Worm (Caenorhabditis elegans) whole organism, L1 larva: ENCODE measurements around the gene mdt-10.
A peak's percentile ranks its signal among the peaks of the same experiment; 100 is the strongest.

Experiments used
- Y116A8C.19 ChIP-seq: sonication (generic microtip); optimal IDR thresholded peaks from 2 replicates; lab custom pipeline; 2016; ENCODE audit warnings: missing compliant biosample characterization, missing genetic modification characterization, borderline replicate concordance
- aha-1 ChIP-seq: fragments of 150-350 bp; optimal IDR thresholded peaks from 2 replicates; lab custom pipeline; 2014; ENCODE audit warnings: missing biosample characterization, missing genetic modification characterization
- alr-1 ChIP-seq: fragments of 200-800 bp; sonication (Bioruptor generic); optimal IDR thresholded peaks from 2 replicates; lab custom pipeline; 2018; ENCODE audit warnings: borderline replicate concordance, mild to moderate bottlenecking, missing genetic modification characterization, missing compliant biosample characterization
- aly-2 ChIP-seq: fragments of 150-350 bp; optimal IDR thresholded peaks from 2 replicates; lab custom pipeline; 2014; ENCODE audit warnings: missing biosample characterization, missing genetic modification characterization
- ama-1 ChIP-seq: fragments of 150-350 bp; optimal IDR thresholded peaks from 2 replicates; lab custom pipeline; 2014
- ceh-88 ChIP-seq: fragments of 200-800 bp; sonication (Bioruptor generic); IDR thresholded peaks from 2 replicates; pipeline ENCODE4 v1.3.6; 2022; ENCODE audit warnings: missing genetic modification characterization, missing compliant biosample characterization
- ceh-90 ChIP-seq: sonication (generic microtip); optimal IDR thresholded peaks from 2 replicates; lab custom pipeline; 2016; ENCODE audit warnings: missing genetic modification characterization, missing compliant biosample characterization
- ces-1 ChIP-seq: fragments of 150-350 bp; optimal IDR thresholded peaks from 2 replicates; lab custom pipeline; 2014; ENCODE audit warnings: missing biosample characterization, missing genetic modification reagents, missing genetic modification characterization
- efl-1 ChIP-seq, 4 experiments: fragments of 150-350 bp; optimal IDR thresholded peaks in 3 of 4; peaks in 1 of 4; 1 replicate in 1 of 4; 2 replicates in 3 of 4; lab custom pipeline; 2014; ENCODE audit warnings: missing biosample characterization in 2 of 4, missing genetic modification characterization in 2 of 4, missing genetic modification reagents in 2 of 4
- efl-3 ChIP-seq: fragments of 200-800 bp; sonication (Bioruptor generic); optimal IDR thresholded peaks from 2 replicates; lab custom pipeline; 2018; ENCODE audit warnings: mild to moderate bottlenecking, missing genetic modification characterization, missing compliant biosample characterization
- egl-13 ChIP-seq: sonication (generic microtip); optimal IDR thresholded peaks from 2 replicates; lab custom pipeline; 2016; ENCODE audit warnings: missing genotype, missing genetic modification reagents, missing genetic modification characterization, missing compliant biosample characterization
- elt-2 ChIP-seq: sonication (generic microtip); optimal IDR thresholded peaks from 2 replicates; lab custom pipeline; 2016; ENCODE audit warnings: missing genetic modification characterization, mild to moderate bottlenecking, inconsistent platforms, missing compliant biosample characterization, missing genetic modification reagents
- elt-3 ChIP-seq, 6 experiments: fragments of 150-350 bp in 1 of 6; sonication (generic microtip); optimal IDR thresholded peaks; 2 replicates each; lab custom pipeline; 2017 to 2018; ENCODE audit warnings: missing biosample characterization in 6 of 6, missing genetic modification characterization in 6 of 6, inconsistent platforms in 1 of 6
- fkh-10 ChIP-seq: sonication (generic microtip); optimal IDR thresholded peaks from 2 replicates; lab custom pipeline; 2017; ENCODE audit warnings: missing biosample characterization, missing genetic modification reagents, missing genetic modification characterization
- fkh-4 ChIP-seq: sonication (generic microtip); optimal IDR thresholded peaks from 2 replicates; lab custom pipeline; 2016; ENCODE audit warnings: missing compliant biosample characterization, missing genetic modification characterization, borderline replicate concordance
- grh-1 ChIP-seq: fragments of 200-800 bp; sonication (Bioruptor generic); IDR thresholded peaks from 2 replicates; pipeline ENCODE4 v1.3.6; 2022; ENCODE audit warnings: missing genetic modification reagents, missing genetic modification characterization, missing compliant biosample characterization
- hlh-4 ChIP-seq: sonication (generic microtip); optimal IDR thresholded peaks from 2 replicates; lab custom pipeline; 2016; ENCODE audit warnings: mild to moderate bottlenecking, missing genetic modification characterization, missing compliant biosample characterization
- hpl-2 ChIP-seq: fragments of 150-350 bp; optimal IDR thresholded peaks from 2 replicates; lab custom pipeline; 2014; ENCODE audit warnings: missing biosample characterization, missing genetic modification reagents, missing genetic modification characterization
- irx-1 ChIP-seq: sonication (generic microtip); optimal IDR thresholded peaks from 2 replicates; lab custom pipeline; 2016; ENCODE audit warnings: missing genetic modification characterization, missing compliant biosample characterization
- isw-1 ChIP-seq: fragments of 200-800 bp; sonication (Bioruptor generic); IDR thresholded peaks from 2 replicates; pipeline ENCODE4 v1.3.6; 2022; ENCODE audit warnings: missing genetic modification characterization, missing compliant biosample characterization
- lin-14 ChIP-seq: fragments of 200-800 bp; sonication (Bioruptor generic); optimal IDR thresholded peaks from 2 replicates; lab custom pipeline; 2018; ENCODE audit warnings: mild to moderate bottlenecking, missing genetic modification characterization, moderate library complexity, missing compliant biosample characterization
- lin-35 ChIP-seq, 2 experiments: fragments of 150-350 bp; optimal IDR thresholded peaks; 2 replicates each; lab custom pipeline; 2014; ENCODE audit warnings: missing biosample characterization in 2 of 2, missing genetic modification characterization in 2 of 2, missing genetic modification reagents in 2 of 2
- lin-39 ChIP-seq: fragments of 150-350 bp; optimal IDR thresholded peaks from 2 replicates; lab custom pipeline; 2014; ENCODE audit warnings: missing biosample characterization, missing genetic modification reagents, missing genetic modification characterization
- lsy-2 ChIP-seq, 2 experiments: fragments of 150-350 bp; optimal IDR thresholded peaks; 2 replicates each; lab custom pipeline; 2014; ENCODE audit warnings: missing biosample characterization in 2 of 2, missing genetic modification characterization in 2 of 2
- mdl-1 ChIP-seq, 2 experiments: fragments of 150-350 bp; optimal IDR thresholded peaks; 2 replicates each; lab custom pipeline; 2014 to 2017; ENCODE audit warnings: missing biosample characterization in 2 of 2, missing genetic modification characterization in 2 of 2, inconsistent platforms in 1 of 2
- nhr-19 ChIP-seq: fragments of 200-800 bp; sonication (Bioruptor generic); conservative IDR thresholded peaks from 2 replicates; pipeline ENCODE4 v1.3.6; 2022; ENCODE audit warnings: missing genetic modification characterization, missing compliant biosample characterization
- nhr-237 ChIP-seq: fragments of 150-350 bp; optimal IDR thresholded peaks from 2 replicates; lab custom pipeline; 2014; ENCODE audit warnings: missing biosample characterization, missing genetic modification characterization
- nhr-28 ChIP-seq: fragments of 150-350 bp; optimal IDR thresholded peaks from 2 replicates; lab custom pipeline; 2014; ENCODE audit warnings: missing biosample characterization, missing genetic modification characterization
- nhr-47 ChIP-seq: sonication (generic microtip); optimal IDR thresholded peaks from 2 replicates; lab custom pipeline; 2016; ENCODE audit warnings: mild to moderate bottlenecking, missing genetic modification characterization, moderate library complexity, missing compliant biosample characterization
- nhr-76 ChIP-seq: sonication (generic microtip); optimal IDR thresholded peaks from 2 replicates; lab custom pipeline; 2017; ENCODE audit warnings: missing biosample characterization, missing genetic modification characterization
- nhr-77 ChIP-seq: fragments of 150-350 bp; optimal IDR thresholded peaks from 2 replicates; lab custom pipeline; 2014; ENCODE audit warnings: missing biosample characterization, missing genetic modification characterization
- nhr-84 ChIP-seq: sonication (generic microtip); optimal IDR thresholded peaks from 2 replicates; lab custom pipeline; 2017; ENCODE audit warnings: missing biosample characterization, missing genetic modification characterization
- nhr-85 ChIP-seq: sonication (generic microtip); peaks from one replicate; lab custom pipeline; 2016; ENCODE audit warnings: missing genetic modification characterization, inconsistent platforms, missing compliant biosample characterization
- nhr-90 ChIP-seq: sonication (generic microtip); optimal IDR thresholded peaks from 2 replicates; lab custom pipeline; 2016; ENCODE audit warnings: mild to moderate bottlenecking, missing genetic modification characterization, missing compliant biosample characterization; ENCODE audit not compliant: poor library complexity
- pqm-1 ChIP-seq: sonication (generic microtip); optimal IDR thresholded peaks from 3 replicates; lab custom pipeline; 2017; ENCODE audit warnings: missing biosample characterization, missing genetic modification characterization
- rnt-1 ChIP-seq: sonication (generic microtip); optimal IDR thresholded peaks from 2 replicates; lab custom pipeline; 2016; ENCODE audit warnings: mild to moderate bottlenecking, missing genetic modification characterization, moderate library complexity, missing compliant biosample characterization
- skn-1 ChIP-seq: fragments of 150-350 bp; optimal IDR thresholded peaks from 2 replicates; lab custom pipeline; 2014; ENCODE audit warnings: missing biosample characterization, missing genetic modification characterization
- snu-23 ChIP-seq: sonication (generic microtip); optimal IDR thresholded peaks from 2 replicates; lab custom pipeline; 2016; ENCODE audit warnings: missing genetic modification characterization, missing compliant biosample characterization
- sup-37 ChIP-seq: fragments of 200-800 bp; sonication (Bioruptor generic); optimal IDR thresholded peaks from 2 replicates; lab custom pipeline; 2018; ENCODE audit warnings: mild to moderate bottlenecking, missing genetic modification characterization, missing compliant biosample characterization
- swsn-7 ChIP-seq: sonication (generic microtip); optimal IDR thresholded peaks from 2 replicates; lab custom pipeline; 2016; ENCODE audit warnings: missing genetic modification characterization, missing compliant biosample characterization
- tbx-2 ChIP-seq: sonication (generic microtip); optimal IDR thresholded peaks from 2 replicates; lab custom pipeline; 2016; ENCODE audit warnings: missing genetic modification characterization, missing compliant biosample characterization
- tlp-1 ChIP-seq: fragments of 150-350 bp; optimal IDR thresholded peaks from 2 replicates; lab custom pipeline; 2014; ENCODE audit warnings: missing biosample characterization, missing genetic modification characterization
- unc-130 ChIP-seq: fragments of 150-350 bp; optimal IDR thresholded peaks from 2 replicates; lab custom pipeline; 2017; ENCODE audit warnings: missing biosample characterization, missing genetic modification characterization, inconsistent platforms
- unc-30 ChIP-seq: sonication (generic microtip); optimal IDR thresholded peaks from 2 replicates; lab custom pipeline; 2017; ENCODE audit warnings: missing biosample characterization, missing genetic modification characterization
- unc-62 ChIP-seq: fragments of 150-350 bp; optimal IDR thresholded peaks from 2 replicates; lab custom pipeline; 2014; ENCODE audit warnings: missing biosample characterization, missing genetic modification reagents, missing genetic modification characterization
- unc-86 ChIP-seq: sonication (generic microtip); optimal IDR thresholded peaks from 2 replicates; lab custom pipeline; 2016; ENCODE audit warnings: missing genetic modification characterization, missing compliant biosample characterization
- unc-98 ChIP-seq: fragments of 200-800 bp; sonication (Bioruptor generic); IDR thresholded peaks from 2 replicates; pipeline ENCODE4 v1.3.6; 2022; ENCODE audit warnings: missing genetic modification characterization, missing compliant biosample characterization
- xbp-1 ChIP-seq: sonication (generic microtip); optimal IDR thresholded peaks from 2 replicates; lab custom pipeline; 2016; ENCODE audit warnings: missing genetic modification characterization, missing compliant biosample characterization
- zag-1 ChIP-seq: fragments of 150-350 bp; optimal IDR thresholded peaks from 2 replicates; lab custom pipeline; 2014; ENCODE audit warnings: missing biosample characterization, missing genetic modification characterization
- ztf-11 ChIP-seq, 2 experiments: sonication (generic microtip); optimal IDR thresholded peaks; 2 replicates each; lab custom pipeline; 2016 to 2017; ENCODE audit warnings: missing genetic modification characterization in 2 of 2, missing biosample characterization in 1 of 2, missing compliant biosample characterization in 1 of 2

Gene mdt-10

DNA sequence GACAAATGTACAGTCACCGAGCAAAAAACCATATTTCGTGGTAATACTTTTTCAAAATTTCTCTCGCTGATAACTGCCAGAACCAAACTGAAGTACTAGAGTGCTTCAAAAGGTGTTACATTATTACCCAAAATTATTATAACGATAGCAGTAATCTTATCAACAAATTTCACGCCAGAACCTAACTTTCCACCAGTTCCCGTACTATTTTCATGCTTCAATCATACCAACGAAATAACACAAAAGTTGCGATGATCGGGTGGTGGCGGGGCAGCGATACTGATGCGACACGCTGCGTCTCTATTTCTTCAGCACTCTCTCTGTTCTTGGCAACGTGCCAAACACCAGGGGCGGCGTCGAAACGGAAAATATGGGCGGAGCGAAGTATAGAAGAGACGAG, 45.9 kb downstream of the mdt-10 start (continued):
- TF ChIP-seq mdl-1 (tag; optimal IDR thresholded peaks at IDR 0.05; lab: Kevin White, UChicago) (peak in 1 of 2 experiments; percentile 39), hpl-2 (no peak), lin-14 (peak; percentile 78), nhr-90 (tag; lab: Kevin White, UChicago) (peak; percentile 55), snu-23 (peak; percentile 45), lin-35 (GFP tag; optimal IDR thresholded peaks at IDR 0.05; lab: Kevin White, UChicago) (peak in 1 of 2 experiments; percentile 61), tbx-2 (peak; percentile 7), ces-1 (GFP tag; lab: Kevin White, UChicago) (no peak), nhr-19 (GFP tag; lab: Robert Waterston, UW) (peak; percentile 58), lsy-2 (tag; optimal IDR thresholded peaks at IDR 0.05; lab: Kevin White, UChicago) (peak; percentile 17 to 20), ztf-11 (tag; optimal IDR thresholded peaks at IDR 0.05; lab: Kevin White, UChicago) (no peak), nhr-76 (tag; lab: Kevin White, UChicago) (no peak), elt-2 (tag; lab: Kevin White, UChicago) (peak; percentile 94)

DNA sequence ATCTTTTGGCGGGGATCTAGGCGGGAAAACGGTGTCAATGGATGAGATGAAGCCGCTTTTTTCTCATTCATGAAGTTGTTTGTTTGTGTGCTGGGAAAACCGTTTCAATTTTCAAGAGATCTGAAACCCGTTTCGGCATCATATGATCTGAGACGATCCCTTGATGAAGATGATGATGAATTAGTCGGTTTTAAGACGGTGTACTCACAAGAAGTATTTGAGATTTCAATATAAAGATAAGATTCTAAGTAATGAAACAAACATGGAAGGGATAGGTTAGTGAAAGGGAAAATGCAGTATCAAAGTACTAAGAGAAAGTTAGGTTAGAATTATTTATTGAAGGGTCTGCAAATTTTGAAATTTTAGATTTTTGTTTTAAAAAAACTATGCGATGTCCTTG, 46.7 kb downstream of the mdt-10 start:
- no peak for TF ChIP-seq nhr-84 (tag; lab: Kevin White, UChicago)
- TF ChIP-seq nhr-47 (tag; lab: Kevin White, UChicago): no peak
- no peak for TF ChIP-seq nhr-90 (tag; lab: Kevin White, UChicago)
- no peak for TF ChIP-seq xbp-1
- TF ChIP-seq hlh-4 (tag; lab: Kevin White, UChicago): no peak
- TF ChIP-seq nhr-237 (tag; lab: Kevin White, UChicago): no peak
- no peak for TF ChIP-seq sup-37 (GFP tag; lab: Kevin White, UChicago)
- no peak for TF ChIP-seq efl-3
- no peak for TF ChIP-seq nhr-76 (tag; lab: Kevin White, UChicago)
- peak; percentile 67 for TF ChIP-seq grh-1
- TF ChIP-seq pqm-1 (tag; lab: Kevin White, UChicago): no peak
- TF ChIP-seq unc-30: no peak
- no peak for TF ChIP-seq skn-1 (tag; lab: Kevin White, UChicago)
- no peak for TF ChIP-seq fkh-10 (GFP tag; lab: Kevin White, UChicago)
- TF ChIP-seq efl-1 (optimal IDR thresholded peaks at IDR 0.05; lab: Kevin White, UChicago): no peak
- peak in 1 of 2 experiments; percentile 91 for TF ChIP-seq efl-1 (GFP tag; optimal IDR thresholded peaks at IDR 0.05 in 1 of 2; lab: Kevin White, UChicago)
- no peak for TF ChIP-seq unc-86
- no peak for TF ChIP-seq hpl-2
- no peak for TF ChIP-seq ces-1 (GFP tag; lab: Kevin White, UChicago)
- TF ChIP-seq lin-14: peak; percentile 8
- TF ChIP-seq aly-2 (tag; lab: Kevin White, UChicago): no peak
- TF ChIP-seq tlp-1: no peak
- no peak for TF ChIP-seq zag-1 (tag; lab: Kevin White, UChicago)
- no peak for TF ChIP-seq lsy-2 (tag; optimal IDR thresholded peaks at IDR 0.05; lab: Kevin White, UChicago)
- TF ChIP-seq ceh-88 (GFP tag; lab: Robert Waterston, UW): no peak
- no peak for TF ChIP-seq Y116A8C.19
- no peak for TF ChIP-seq unc-98 (GFP tag; lab: Robert Waterston, UW)
- TF ChIP-seq ztf-11 (tag; optimal IDR thresholded peaks at IDR 0.05; lab: Kevin White, UChicago): no peak
- no peak for TF ChIP-seq unc-130 (tag; lab: Kevin White, UChicago)
- no peak for TF ChIP-seq ceh-90 (tag; lab: Kevin White, UChicago)
- no peak for TF ChIP-seq isw-1 (GFP tag; lab: Robert Waterston, UW)
- TF ChIP-seq snu-23: peak; percentile 28
- no peak for TF ChIP-seq ama-1 (lab: Kevin White, UChicago)
- TF ChIP-seq irx-1 (tag; lab: Kevin White, UChicago): peak; percentile 12
- peak; percentile 18 for TF ChIP-seq rnt-1
- no peak for TF ChIP-seq lin-39 (tag; lab: Kevin White, UChicago)
- TF ChIP-seq fkh-4: no peak
- TF ChIP-seq nhr-28 (tag; lab: Kevin White, UChicago): no peak
- no peak for TF ChIP-seq nhr-77
- peak in 1 of 6 experiments; percentile 24 for TF ChIP-seq elt-3 (tag; optimal IDR thresholded peaks at IDR 0.05; lab: Kevin White, UChicago)
- TF ChIP-seq egl-13 (tag; lab: Kevin White, UChicago): no peak
- TF ChIP-seq alr-1: no peak
- no peak for TF ChIP-seq lin-35 (GFP tag; optimal IDR thresholded peaks at IDR 0.05; lab: Kevin White, UChicago)
- no peak for TF ChIP-seq unc-62 (GFP tag; lab: Kevin White, UChicago)
- no peak for TF ChIP-seq aha-1
- TF ChIP-seq nhr-85 (tag; lab: Kevin White, UChicago): peak; percentile 77
- no peak for TF ChIP-seq swsn-7 (tag; lab: Kevin White, UChicago)
